Worm (Caenorhabditis elegans) whole organism, L3 larva: ENCODE results near the gene T02H6.8.
A peak's percentile ranks its signal among the peaks of the same experiment; 100 is the strongest.

ENCODE experiments used
- ZK546.5 ChIP-seq: sonication (generic microtip); optimal IDR thresholded peaks from 2 replicates; lab custom pipeline; 2017; ENCODE audit warnings: missing biosample characterization, missing genetic modification characterization
- aly-2 ChIP-seq: fragments of 150-350 bp; optimal IDR thresholded peaks from 2 replicates; lab custom pipeline; 2014; ENCODE audit warnings: missing biosample characterization, missing genetic modification characterization
- ceh-16 ChIP-seq: sonication (generic microtip); optimal IDR thresholded peaks from 2 replicates; lab custom pipeline; 2017; ENCODE audit warnings: missing biosample characterization, missing genetic modification characterization
- ceh-28 ChIP-seq: fragments of 150-350 bp; optimal IDR thresholded peaks from 2 replicates; lab custom pipeline; 2014; ENCODE audit warnings: missing biosample characterization, missing genetic modification reagents, missing genetic modification characterization
- ceh-82 ChIP-seq: fragments of 150-350 bp; optimal IDR thresholded peaks from 2 replicates; lab custom pipeline; 2014; ENCODE audit warnings: missing biosample characterization, missing genetic modification characterization
- daf-12 ChIP-seq: fragments of 150-350 bp; optimal IDR thresholded peaks from 2 replicates; lab custom pipeline; 2014; ENCODE audit warnings: missing biosample characterization, missing genetic modification reagents, missing genetic modification characterization
- egl-27 ChIP-seq: sonication (generic microtip); optimal IDR thresholded peaks from 4 replicates; lab custom pipeline; 2017; ENCODE audit warnings: missing biosample characterization, missing genetic modification reagents, missing genetic modification characterization
- elt-1 ChIP-seq: fragments of 150-350 bp; optimal IDR thresholded peaks from 2 replicates; lab custom pipeline; 2014; ENCODE audit warnings: missing biosample characterization, missing genetic modification characterization
- elt-2 ChIP-seq: sonication (generic microtip); optimal IDR thresholded peaks from 2 replicates; lab custom pipeline; 2016; ENCODE audit warnings: missing genetic modification reagents, mild to moderate bottlenecking, missing genetic modification characterization, missing compliant biosample characterization
- elt-3 ChIP-seq, 3 experiments: fragments of 150-350 bp in 1 of 3; sonication (generic microtip) in 2 of 3; optimal IDR thresholded peaks; 2 replicates in 2 of 3; 4 replicates in 1 of 3; lab custom pipeline; 2014 to 2017; ENCODE audit warnings: missing biosample characterization in 3 of 3, missing genetic modification characterization in 3 of 3
- eor-1 ChIP-seq, 2 experiments: fragments of 150-350 bp; optimal IDR thresholded peaks; 2 replicates each; lab custom pipeline; 2014 to 2018; ENCODE audit warnings: missing biosample characterization in 2 of 2, missing genetic modification characterization in 2 of 2
- fkh-10 ChIP-seq: sonication (generic microtip); optimal IDR thresholded peaks from 2 replicates; lab custom pipeline; 2017; ENCODE audit warnings: missing biosample characterization, missing genetic modification reagents, missing genetic modification characterization
- fkh-2 ChIP-seq: fragments of 150-350 bp; optimal IDR thresholded peaks from 2 replicates; lab custom pipeline; 2014; ENCODE audit warnings: missing biosample characterization, missing genetic modification reagents, missing genetic modification characterization
- fos-1 ChIP-seq: fragments of 150-350 bp; optimal IDR thresholded peaks from 2 replicates; lab custom pipeline; 2014; ENCODE audit warnings: missing biosample characterization, missing genetic modification characterization
- hmg-11 ChIP-seq: sonication (generic microtip); optimal IDR thresholded peaks from 2 replicates; lab custom pipeline; 2016; ENCODE audit warnings: missing genetic modification characterization, missing compliant biosample characterization
- lin-15B ChIP-seq: fragments of 150-350 bp; optimal IDR thresholded peaks from 2 replicates; lab custom pipeline; 2014; ENCODE audit warnings: missing biosample characterization, missing genetic modification characterization
- lin-39 ChIP-seq: fragments of 150-350 bp; optimal IDR thresholded peaks from 2 replicates; lab custom pipeline; 2018; ENCODE audit warnings: missing biosample characterization, missing genetic modification reagents, missing genetic modification characterization
- mml-1 ChIP-seq: fragments of 150-350 bp; sonication (generic microtip); optimal IDR thresholded peaks from 3 replicates; lab custom pipeline; 2014; ENCODE audit warnings: missing biosample characterization, missing genetic modification characterization
- nfya-1 ChIP-seq: sonication (generic microtip); optimal IDR thresholded peaks from 2 replicates; lab custom pipeline; 2017; ENCODE audit warnings: missing genetic modification characterization, mild to moderate bottlenecking, missing compliant biosample characterization, antibody characterized with exemption, moderate library complexity; ENCODE audit not compliant: insufficient read depth
- nhr-237 ChIP-seq: fragments of 150-350 bp; optimal IDR thresholded peaks from 2 replicates; lab custom pipeline; 2014; ENCODE audit warnings: missing biosample characterization, missing genetic modification characterization
- nhr-28 ChIP-seq: fragments of 150-350 bp; optimal IDR thresholded peaks from 2 replicates; lab custom pipeline; 2014; ENCODE audit warnings: missing biosample characterization, missing genetic modification characterization
- nhr-43 ChIP-seq: sonication (generic microtip); optimal IDR thresholded peaks from 2 replicates; lab custom pipeline; 2016; ENCODE audit warnings: mild to moderate bottlenecking, missing genetic modification characterization, missing compliant biosample characterization; ENCODE audit not compliant: poor library complexity, severe bottlenecking
- nhr-77 ChIP-seq: fragments of 150-350 bp; optimal IDR thresholded peaks from 2 replicates; lab custom pipeline; 2014; ENCODE audit warnings: missing biosample characterization, missing genetic modification characterization
- pha-4 ChIP-seq: fragments of 150-350 bp; optimal IDR thresholded peaks from 2 replicates; lab custom pipeline; 2014; ENCODE audit warnings: missing biosample characterization, missing genetic modification reagents, missing genetic modification characterization
- pqm-1 ChIP-seq: fragments of 150-350 bp; optimal IDR thresholded peaks from 2 replicates; lab custom pipeline; 2017; ENCODE audit warnings: missing biosample characterization, missing genetic modification characterization, inconsistent platforms
- sea-2 ChIP-seq: fragments of 150-350 bp; sonication (generic microtip); optimal IDR thresholded peaks from 4 replicates; lab custom pipeline; 2014; ENCODE audit warnings: missing biosample characterization, missing genetic modification reagents, missing genetic modification characterization
- skn-1 ChIP-seq: fragments of 150-350 bp; optimal IDR thresholded peaks from 2 replicates; lab custom pipeline; 2014; ENCODE audit warnings: missing biosample characterization, missing genetic modification characterization
- snpc-4 ChIP-seq: fragments of 150-350 bp; optimal IDR thresholded peaks from 2 replicates; lab custom pipeline; 2014; ENCODE audit warnings: missing biosample characterization, missing genetic modification characterization
- tbx-2 ChIP-seq: sonication (generic microtip); optimal IDR thresholded peaks from 2 replicates; lab custom pipeline; 2016; ENCODE audit warnings: mild to moderate bottlenecking, missing genetic modification characterization, missing compliant biosample characterization
- unc-39 ChIP-seq: sonication (generic microtip); optimal IDR thresholded peaks from 4 replicates; lab custom pipeline; 2017; ENCODE audit warnings: missing biosample characterization, missing genetic modification characterization
- ztf-11 ChIP-seq: fragments of 150-350 bp; optimal IDR thresholded peaks from 2 replicates; lab custom pipeline; 2014; ENCODE audit warnings: missing biosample characterization, missing genetic modification characterization
- ztf-4 ChIP-seq: fragments of 150-350 bp; optimal IDR thresholded peaks from 2 replicates; lab custom pipeline; 2014; ENCODE audit warnings: missing biosample characterization, missing genetic modification characterization

Gene T02H6.8

DNA sequence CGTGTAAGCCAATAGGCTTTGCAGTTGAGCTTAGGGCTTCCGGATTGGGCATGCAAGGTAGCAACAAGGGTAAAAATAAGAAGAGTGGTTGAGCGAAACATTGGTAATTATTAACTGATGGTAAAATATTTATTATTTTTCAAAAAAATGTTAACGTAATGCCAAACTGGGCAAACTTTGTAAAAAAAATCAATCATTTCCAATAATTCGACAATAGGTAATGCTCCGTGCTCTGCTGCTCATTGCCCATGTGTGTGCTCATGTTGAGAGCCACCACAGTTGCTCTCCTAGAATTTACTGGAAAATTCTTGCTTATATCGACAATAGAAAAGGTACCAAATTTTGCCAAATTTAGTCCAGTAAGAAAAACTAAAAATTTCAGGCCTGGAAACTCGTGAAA lies at the start of gene T02H6.8, which contains the start of gene T02H6.10:
Gene T02H6.8 (plus strand): TSS at position 221 of the 400 bp plus-strand sequence.
Gene T02H6.10 (minus strand): TSS at position 101 of the 400 bp plus-strand sequence.
- TF ChIP-seq eor-1 (tag; optimal IDR thresholded peaks at IDR 0.05; lab: Kevin White, UChicago) (no peak), sea-2 (GFP tag; lab: Kevin White, UChicago) (no peak), egl-27 (tag; lab: Kevin White, UChicago) (no peak), skn-1 (tag; lab: Kevin White, UChicago) (no peak), aly-2 (tag; lab: Kevin White, UChicago) (no peak), unc-39 (tag; lab: Kevin White, UChicago) (no peak), elt-2 (tag; lab: Kevin White, UChicago) (no peak), elt-1 (no peak), elt-3 (tag; optimal IDR thresholded peaks at IDR 0.05; lab: Kevin White, UChicago) (no peak), ceh-28 (no peak), pha-4 (tag; lab: Kevin White, UChicago) (no peak), lin-39 (tag; lab: Kevin White, UChicago) (no peak), ceh-82 (tag; lab: Kevin White, UChicago) (no peak), ztf-4 (tag; lab: Kevin White, UChicago) (no peak), mml-1 (tag; lab: Kevin White, UChicago) (no peak), lin-15B (tag; lab: Kevin White, UChicago) (no peak), nhr-77 (no peak), nhr-237 (tag; lab: Kevin White, UChicago) (no peak)

DNA sequence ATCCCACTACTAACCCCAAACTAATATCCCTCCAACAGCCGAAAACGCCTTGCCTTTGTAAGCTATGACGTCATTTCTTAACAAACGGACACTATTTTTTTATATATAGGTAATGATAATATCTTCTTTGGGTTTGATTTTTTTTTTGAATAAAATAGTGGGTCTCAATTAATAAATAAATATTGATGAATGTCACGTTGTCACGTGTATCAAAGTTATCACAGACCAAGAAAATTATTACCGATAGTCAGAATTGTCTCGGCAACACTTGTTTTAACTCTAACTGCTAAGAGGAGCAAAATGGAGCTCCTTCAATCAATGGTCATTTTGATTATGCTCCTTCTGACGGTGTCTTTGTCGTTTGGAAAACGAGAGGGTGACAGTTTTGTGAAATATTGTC lies 46.6 kb upstream of the T02H6.8 start, which contains the start of gene T04B8.1:
Gene T04B8.1 (plus strand): TSS at position 301 of the 400 bp plus-strand sequence.
- TF ChIP-seq nhr-28 (tag; lab: Kevin White, UChicago), result no peak
- TF ChIP-seq hmg-11 (tag; lab: Kevin White, UChicago), result no peak
- no peak for TF ChIP-seq fos-1 (tag; lab: Kevin White, UChicago)
- TF ChIP-seq fkh-10 (GFP tag; lab: Kevin White, UChicago), result no peak

DNA sequence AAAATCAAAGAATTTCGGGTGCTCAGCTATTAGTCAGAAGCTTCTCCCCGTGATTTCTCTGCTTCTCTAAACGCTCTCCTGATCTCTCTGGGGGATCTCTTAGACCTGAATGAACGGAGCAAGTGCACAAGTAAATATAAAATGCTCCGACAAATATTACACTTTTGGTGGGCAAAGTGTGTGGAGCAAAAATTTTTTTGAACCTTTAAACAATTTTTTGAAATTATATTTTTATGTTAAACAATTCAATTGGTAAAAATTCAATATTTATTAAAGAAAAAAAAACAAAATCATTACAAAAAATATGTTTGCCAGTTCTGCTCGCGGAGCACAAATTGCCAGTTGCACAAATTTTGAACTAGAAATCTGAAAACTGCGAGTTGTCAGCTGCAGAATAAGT lies 41.2 kb upstream of the T02H6.8 start, which contains the start of gene K07E8.6:
Gene K07E8.6 (minus strand): TSS at position 101 of the 400 bp plus-strand sequence.
- peak; percentile 26 for TF ChIP-seq nfya-1
- no peak for TF ChIP-seq ztf-11 (tag; lab: Kevin White, UChicago)

DNA sequence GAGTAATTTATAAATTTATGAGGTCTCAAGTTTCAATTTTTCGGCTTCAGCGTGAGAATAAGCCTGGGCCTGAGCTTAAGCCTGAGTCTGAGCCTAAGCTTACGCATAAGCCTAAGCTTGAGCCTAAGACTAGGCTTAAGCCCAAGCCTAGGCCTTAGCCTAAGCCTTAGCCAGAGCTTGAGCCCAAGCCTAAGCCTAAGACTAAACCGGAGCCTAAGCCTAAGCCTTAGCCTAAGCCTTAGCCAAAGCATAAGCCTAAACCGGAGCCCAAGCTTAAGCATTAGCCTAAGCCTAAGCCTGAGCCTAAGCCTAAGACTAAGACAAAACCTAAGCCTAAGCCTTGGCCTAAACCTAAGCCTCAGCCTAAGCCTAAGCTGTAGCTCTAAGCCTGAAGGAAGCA lies 36.9 kb upstream of the T02H6.8 start:
- TF ChIP-seq elt-3 (tag; optimal IDR thresholded peaks at IDR 0.05; lab: Kevin White, UChicago) (no peak), tbx-2 (tag; lab: Kevin White, UChicago) (no peak), eor-1 (tag; optimal IDR thresholded peaks at IDR 0.05; lab: Kevin White, UChicago) (no peak), aly-2 (tag; lab: Kevin White, UChicago) (no peak), lin-39 (tag; lab: Kevin White, UChicago) (no peak), fkh-10 (GFP tag; lab: Kevin White, UChicago) (no peak), snpc-4 (tag; lab: Kevin White, UChicago) (no peak), nhr-43 (tag; lab: Kevin White, UChicago) (no peak), pha-4 (tag; lab: Kevin White, UChicago) (no peak), pqm-1 (tag; lab: Kevin White, UChicago) (no peak), daf-12 (tag; lab: Kevin White, UChicago) (no peak), fkh-2 (tag; lab: Kevin White, UChicago) (no peak), nhr-237 (tag; lab: Kevin White, UChicago) (no peak), ZK546.5 (tag; lab: Kevin White, UChicago) (no peak), ceh-16 (tag; lab: Kevin White, UChicago) (no peak), skn-1 (tag; lab: Kevin White, UChicago) (no peak)

DNA sequence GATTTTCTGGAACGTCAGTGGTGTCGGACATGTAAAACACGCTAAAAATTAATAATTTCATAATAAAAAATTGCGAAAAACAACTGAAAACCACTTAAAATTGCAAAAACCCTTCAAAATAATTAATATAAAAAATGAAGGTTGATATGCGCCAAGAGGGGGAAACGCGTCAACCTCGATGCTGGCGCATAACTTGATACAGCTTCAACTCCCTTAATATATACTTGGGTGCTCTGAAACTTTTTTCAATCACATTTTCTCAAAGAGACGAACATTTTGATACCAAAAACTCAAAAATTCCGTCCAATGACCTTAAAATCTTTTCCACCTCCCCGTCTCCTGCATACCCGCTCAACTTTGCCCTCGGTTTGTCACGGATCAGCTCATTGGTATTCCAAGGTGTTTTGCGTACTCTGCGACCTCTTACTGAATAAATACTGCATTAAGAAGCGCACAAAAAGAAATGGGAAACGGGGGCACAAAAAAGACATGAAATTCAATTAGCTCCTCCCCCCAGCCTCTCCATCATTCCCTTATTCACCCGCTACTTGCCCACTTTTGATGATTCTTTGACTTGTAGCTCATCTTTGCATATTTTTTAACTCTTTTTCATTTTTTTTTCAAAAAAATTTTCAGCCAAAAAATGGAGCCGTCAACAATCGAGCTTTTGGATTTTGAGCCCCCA lies 30.2 kb upstream of the T02H6.8 start, which contains the start of the genes K07E8.7 and frpr-14:
Gene K07E8.7 (minus strand): TSS at position 47 of the 685 bp plus-strand sequence.
Gene frpr-14 (plus strand): TSS at position 635 of the 685 bp plus-strand sequence.
- TF ChIP-seq ceh-28 (no peak), nfya-1 (peak; percentile 39)
- TF ChIP-seq, all 47 proteins: peak for 1
